Fruit fly (Drosophila melanogaster): ENCODE results near the gene CG1239.

dm6 chr3R:5772433-5772832 is 39.1 kb downstream of the CG1239 start:
- TF ChIP-seq rn (GFP tag; IDR thresholded peaks at IDR 0.05) = no peak
- TF ChIP-seq Snoo (tag; optimal IDR thresholded peaks at IDR 0.05) = no peak
- no peak for TF ChIP-seq EcR (GFP tag; optimal IDR thresholded peaks at IDR 0.05)
- no peak for TF ChIP-seq CG32121 (GFP tag; IDR thresholded peaks at IDR 0.05)
- TF ChIP-seq Pif1B (GFP tag; optimal IDR thresholded peaks at IDR 0.05) = no peak
- no peak for TF ChIP-seq CG9948 (tag; optimal IDR thresholded peaks at IDR 0.05)
- no peak for TF ChIP-seq Pif1A (GFP tag; optimal IDR thresholded peaks at IDR 0.05)
- TF ChIP-seq D1 (tag; optimal IDR thresholded peaks at IDR 0.05) = no peak
